Worm (Caenorhabditis elegans): ENCODE measurements around the gene nduf-11.

The nduf-11 gene

ce11 chrII:11384099-11384498, 38.7 kb upstream of the nduf-11 start:
- TF ChIP-seq ceh-24 (tag; optimal IDR thresholded peaks at IDR 0.05) = no peak
- TF ChIP-seq hlh-30 (tag; optimal IDR thresholded peaks at IDR 0.05; ENCODE audit: insufficient read depth) = peak; percentile 24

ce11 chrII:11383058-11383457, 37.6 kb upstream of the nduf-11 start, which contains the start of the genes C33B4.5 and C33B4.4:
Gene C33B4.5 (plus strand): TSS chrII:11383327.
Gene C33B4.4 (minus strand): TSS chrII:11383442.
- TF ChIP-seq dve-1 (tag; optimal IDR thresholded peaks at IDR 0.05) (no peak), pros-1 (tag; optimal IDR thresholded peaks at IDR 0.05) (no peak), sox-4 (tag; optimal IDR thresholded peaks at IDR 0.05) (no peak), ahr-1 (tag; optimal IDR thresholded peaks at IDR 0.05) (no peak), pqm-1 (tag; optimal IDR thresholded peaks at IDR 0.05) (no peak), hlh-13 (GFP tag; optimal IDR thresholded peaks at IDR 0.05) (no peak), fkh-6 (tag; optimal IDR thresholded peaks at IDR 0.05) (no peak), elt-2 (tag; optimal IDR thresholded peaks at IDR 0.05) (no peak), sdc-2 (tag; optimal IDR thresholded peaks at IDR 0.05) (no peak), eyg-1 (tag; optimal IDR thresholded peaks at IDR 0.05) (no peak), hlh-6 (tag; optimal IDR thresholded peaks at IDR 0.05) (no peak), pat-9 (tag; optimal IDR thresholded peaks at IDR 0.05) (no peak), ceh-48 (tag; optimal IDR thresholded peaks at IDR 0.05) (no peak), fkh-10 (GFP tag; optimal IDR thresholded peaks at IDR 0.05) (no peak), odd-2 (tag; optimal IDR thresholded peaks at IDR 0.05) (no peak)

ce11 chrII:11377700-11378099, 32.3 kb upstream of the nduf-11 start:
- no peak for TF ChIP-seq ceh-6 (GFP tag; optimal IDR thresholded peaks at IDR 0.05)
- TF ChIP-seq eyg-1 (tag; optimal IDR thresholded peaks at IDR 0.05) = no peak

ce11 chrII:11376598-11377108, 31.2 kb upstream of the nduf-11 start:
- no peak for TF ChIP-seq ceh-6 (GFP tag; optimal IDR thresholded peaks at IDR 0.05)
- no peak for TF ChIP-seq fkh-6 (tag; optimal IDR thresholded peaks at IDR 0.05)
- TF ChIP-seq unc-55 (GFP tag; optimal IDR thresholded peaks at IDR 0.05) = no peak
- TF ChIP-seq nhr-11 (tag; optimal IDR thresholded peaks at IDR 0.05) = no peak
- TF ChIP-seq pax-1 (tag; optimal IDR thresholded peaks at IDR 0.05) = no peak
- no peak for TF ChIP-seq hlh-30 (tag; optimal IDR thresholded peaks at IDR 0.05; ENCODE audit: insufficient read depth)
- no peak for TF ChIP-seq hlh-8 (tag; optimal IDR thresholded peaks at IDR 0.05)
- TF ChIP-seq dve-1 (tag; optimal IDR thresholded peaks at IDR 0.05) = no peak
- no peak for TF ChIP-seq ttx-3 (tag; optimal IDR thresholded peaks at IDR 0.05)
- no peak for TF ChIP-seq pha-4 (tag; optimal IDR thresholded peaks at IDR 0.05)
- TF ChIP-seq npax-4 (tag; optimal IDR thresholded peaks at IDR 0.05) = no peak
- no peak for TF ChIP-seq ets-4 (tag; optimal IDR thresholded peaks at IDR 0.05)
- TF ChIP-seq ceh-18 (tag; optimal IDR thresholded peaks at IDR 0.05) = no peak

- TF ChIP-seq ets-4 (tag; optimal IDR thresholded peaks at IDR 0.05) (no peak), pros-1 (tag; optimal IDR thresholded peaks at IDR 0.05) (no peak), ceh-30 (tag; optimal IDR thresholded peaks at IDR 0.05) (no peak), sox-4 (tag; optimal IDR thresholded peaks at IDR 0.05) (no peak), gmeb-2 (tag; optimal IDR thresholded peaks at IDR 0.05) (no peak), ama-1 (optimal IDR thresholded peaks at IDR 0.05) (no peak), hlh-8 (tag; optimal IDR thresholded peaks at IDR 0.05) (no peak), ahr-1 (tag; optimal IDR thresholded peaks at IDR 0.05) (no peak), ceh-45 (GFP tag; IDR thresholded peaks at IDR 0.05) (no peak), ceh-22 (tag; optimal IDR thresholded peaks at IDR 0.05) (no peak), madf-2 (tag; optimal IDR thresholded peaks at IDR 0.05) (no peak), lin-11 (tag; optimal IDR thresholded peaks at IDR 0.05) (no peak), npax-4 (tag; optimal IDR thresholded peaks at IDR 0.05) (no peak), pax-1 (tag; optimal IDR thresholded peaks at IDR 0.05) (no peak), ceh-6 (GFP tag; optimal IDR thresholded peaks at IDR 0.05) (no peak), zip-5 (tag; optimal IDR thresholded peaks at IDR 0.05) (no peak), pha-2 (tag; optimal IDR thresholded peaks at IDR 0.05) (no peak)
Measured at ce11 chrII:11376026-11376425, 30.6 kb upstream of the nduf-11 start.

Data from whole organism, late embryonic.